Fruit fly (Drosophila melanogaster) whole organism, pupa: Measurements from ENCODE around the gene arg.

Experiments
- CG10348 ChIP-seq: fragments of 200-800 bp; sonication (Bioruptor generic); IDR thresholded peaks from 2 replicates; pipeline ENCODE4 v1.3.6; 2022; ENCODE audit warnings: missing biosample characterization, missing genetic modification characterization
- CG12605 ChIP-seq: fragments of 200-800 bp; sonication (Bioruptor generic); IDR thresholded peaks from 2 replicates; pipeline ENCODE4 v1.3.6; 2022; ENCODE audit warnings: missing biosample characterization, missing genetic modification characterization
- CG13204 ChIP-seq: fragments of 200-800 bp; sonication (Bioruptor generic); optimal IDR thresholded peaks from 2 replicates; lab custom pipeline; 2018; ENCODE audit warnings: missing biosample characterization, mild to moderate bottlenecking, missing genetic modification characterization, moderate library complexity
- CG15710 ChIP-seq: fragments of 200-800 bp; sonication (Bioruptor generic); optimal IDR thresholded peaks from 2 replicates; lab custom pipeline; 2018; ENCODE audit warnings: missing biosample characterization, mild to moderate bottlenecking, missing genetic modification characterization, moderate library complexity
- CG17806 ChIP-seq: fragments of 200-800 bp; sonication (Bioruptor generic); optimal IDR thresholded peaks from 2 replicates; lab custom pipeline; 2018; ENCODE audit warnings: missing biosample characterization, mild to moderate bottlenecking, missing genetic modification characterization, moderate library complexity
- CG4496 ChIP-seq: fragments of 200-800 bp; sonication (Bioruptor generic); IDR thresholded peaks from 3 replicates; pipeline ENCODE4 v1.3.6; 2022; ENCODE audit warnings: missing biosample characterization, missing genetic modification characterization
- CG8159 ChIP-seq: fragments of 200-800 bp; sonication (Bioruptor generic); optimal IDR thresholded peaks from 3 replicates; lab custom pipeline; 2018; ENCODE audit warnings: missing biosample characterization, mild to moderate bottlenecking, missing genetic modification characterization, moderate library complexity
- CG8301 ChIP-seq: fragments of 200-800 bp; sonication (Bioruptor generic); optimal IDR thresholded peaks from 2 replicates; lab custom pipeline; 2018; ENCODE audit warnings: missing biosample characterization, mild to moderate bottlenecking, missing genetic modification characterization
- D1 ChIP-seq: fragments of 200-800 bp; sonication (Bioruptor generic); optimal IDR thresholded peaks from 2 replicates; lab custom pipeline; 2018; ENCODE audit warnings: missing biosample characterization, mild to moderate bottlenecking, missing genetic modification characterization, moderate library complexity
- EcR ChIP-seq: fragments of 200-800 bp; sonication (Bioruptor generic); optimal IDR thresholded peaks from 3 replicates; lab custom pipeline; 2019; ENCODE audit warnings: missing biosample characterization, missing genetic modification characterization, mild to moderate bottlenecking, moderate library complexity, missing genetic modification reagents
- Pif1A ChIP-seq: fragments of 200-800 bp; sonication (Bioruptor generic); optimal IDR thresholded peaks from 3 replicates; lab custom pipeline; 2016; ENCODE audit warnings: missing biosample characterization, missing genetic modification characterization
- Pif1B ChIP-seq: fragments of 200-800 bp; sonication (Bioruptor generic); optimal IDR thresholded peaks from 3 replicates; lab custom pipeline; 2016; ENCODE audit warnings: missing biosample characterization, missing genetic modification characterization
- Snoo ChIP-seq: fragments of 200-800 bp; sonication (Bioruptor generic); optimal IDR thresholded peaks from 3 replicates; lab custom pipeline; 2017; ENCODE audit warnings: missing biosample characterization, mild to moderate bottlenecking, missing genetic modification characterization, inconsistent platforms
- rn ChIP-seq: fragments of 200-800 bp; sonication (Bioruptor generic); IDR thresholded peaks from 2 replicates; pipeline ENCODE4 v1.3.6; 2022; ENCODE audit warnings: missing biosample characterization, missing genetic modification characterization

DNA sequence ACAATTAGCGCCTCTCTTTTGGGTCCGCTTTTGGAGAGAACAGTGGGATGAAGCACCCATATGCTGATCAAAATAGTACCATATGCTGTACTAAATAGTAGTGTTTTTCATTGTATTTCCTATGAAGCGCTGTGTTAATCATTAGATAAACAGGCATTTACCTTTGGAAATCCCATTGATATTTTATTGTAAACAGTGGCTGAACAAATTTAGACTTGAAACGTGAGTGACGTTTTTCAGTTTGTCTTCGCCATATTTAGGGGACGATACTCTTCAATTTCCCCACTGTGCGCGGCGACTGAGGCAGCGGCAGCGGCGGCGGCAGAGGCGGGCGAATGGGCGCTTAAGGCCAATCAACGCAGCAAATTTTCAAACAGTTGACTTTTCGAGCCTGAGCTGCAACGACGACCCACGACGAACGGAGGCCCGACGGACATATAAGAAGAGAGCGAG, 9.6 kb upstream of the arg start:
- TF ChIP-seq CG4496 (GFP tag; lab: Robert Waterston, UW): peak; percentile 66
- peak; percentile 69 for TF ChIP-seq CG13204 (GFP tag; lab: Kevin White, UChicago)
- peak; percentile 61 for TF ChIP-seq Snoo (tag; lab: Kevin White, UChicago)
- no peak for TF ChIP-seq EcR (GFP tag; lab: Kevin White, UChicago)
- TF ChIP-seq CG10348 (GFP tag; lab: Robert Waterston, UW): peak; percentile 37; the same call in 1 of the 2 replicates
- TF ChIP-seq CG17806: peak; percentile 63
- TF ChIP-seq D1 (tag; lab: Kevin White, UChicago): no peak
- peak; percentile 29; the same call in 1 of the 2 replicates for TF ChIP-seq rn (GFP tag; lab: Robert Waterston, UW)
- TF ChIP-seq CG12605 (GFP tag; lab: Robert Waterston, UW): peak; percentile 34; the same call in 1 of the 2 replicates
- TF ChIP-seq Pif1B (GFP tag; lab: Kevin White, UChicago): peak; percentile 61
- peak; percentile 67 for TF ChIP-seq CG15710 (tag; lab: Kevin White, UChicago)
- peak; percentile 76 for TF ChIP-seq CG8159 (tag; lab: Kevin White, UChicago)
- TF ChIP-seq CG8301 (tag; lab: Kevin White, UChicago): peak; percentile 77
- TF ChIP-seq Pif1A (GFP tag; lab: Kevin White, UChicago): no peak
